Fruit fly (Drosophila melanogaster) whole organism, embryonic: ENCODE results near the gene Muc68E.

Experiments used
- CG10431 ChIP-seq: fragments of 200-800 bp; sonication (Bioruptor generic); optimal IDR thresholded peaks from 3 replicates; lab custom pipeline; 2018; ENCODE audit warnings: missing biosample characterization, mild to moderate bottlenecking, missing genetic modification characterization
- CG10462 ChIP-seq: fragments of 200-800 bp; sonication (Bioruptor generic); optimal IDR thresholded peaks from 2 replicates; lab custom pipeline; 2016; ENCODE audit warnings: missing biosample characterization, missing genetic modification characterization
- CG10543 ChIP-seq: fragments of 200-800 bp; sonication (Bioruptor generic); optimal IDR thresholded peaks from 3 replicates; lab custom pipeline; 2017; ENCODE audit warnings: missing biosample characterization, mild to moderate bottlenecking, missing genetic modification characterization, moderate library complexity
- CG12104 ChIP-seq: fragments of 200-800 bp; sonication (Bioruptor generic); optimal IDR thresholded peaks from 3 replicates; lab custom pipeline; 2016; ENCODE audit warnings: missing biosample characterization, missing genetic modification characterization
- CG18262 ChIP-seq: fragments of 200-800 bp; optimal IDR thresholded peaks from 3 replicates; lab custom pipeline; 2019; ENCODE audit warnings: missing biosample characterization, mild to moderate bottlenecking, missing genetic modification characterization, moderate library complexity
- CG18764 ChIP-seq: fragments of 200-800 bp; sonication (Bioruptor generic); optimal IDR thresholded peaks from 3 replicates; lab custom pipeline; 2016; ENCODE audit warnings: missing biosample characterization, missing genetic modification characterization
- CG31388 ChIP-seq: fragments of 200-800 bp; sonication (Bioruptor generic); optimal IDR thresholded peaks from 2 replicates; lab custom pipeline; 2016; ENCODE audit warnings: missing biosample characterization, missing genetic modification characterization
- CG31441 ChIP-seq: fragments of 200-800 bp; sonication (Bioruptor generic); IDR thresholded peaks from 2 replicates; pipeline ENCODE4 v1.3.6; 2022; ENCODE audit warnings: missing biosample characterization, missing genetic modification characterization
- CG34376 ChIP-seq: fragments of 200-800 bp; sonication (Bioruptor generic); optimal IDR thresholded peaks from 2 replicates; lab custom pipeline; 2018; ENCODE audit warnings: missing biosample characterization, mild to moderate bottlenecking, missing genetic modification characterization
- CG6813 ChIP-seq: fragments of 200-800 bp; sonication (Bioruptor generic); optimal IDR thresholded peaks from 2 replicates; lab custom pipeline; 2017; ENCODE audit warnings: missing biosample characterization, missing genetic modification characterization, mild to moderate bottlenecking, moderate library complexity, missing genetic modification reagents
- CG7372 ChIP-seq: fragments of 200-800 bp; sonication (Bioruptor generic); IDR thresholded peaks from 2 replicates; pipeline ENCODE4 v1.3.6; 2022; ENCODE audit warnings: missing biosample characterization, missing genetic modification characterization
- CG9215 ChIP-seq: fragments of 200-800 bp; sonication (Bioruptor generic); IDR thresholded peaks from 2 replicates; pipeline ENCODE4 v1.3.6; 2022; ENCODE audit warnings: missing biosample characterization, missing genetic modification characterization
- CG9876 ChIP-seq: fragments of 200-800 bp; sonication (Bioruptor generic); optimal IDR thresholded peaks from 2 replicates; lab custom pipeline; 2016; ENCODE audit warnings: missing biosample characterization, missing genetic modification characterization
- CG9932 ChIP-seq: fragments of 200-800 bp; sonication (Bioruptor generic); IDR thresholded peaks from 2 replicates; pipeline ENCODE4 v1.3.6; 2022; ENCODE audit warnings: missing biosample characterization, missing genetic modification characterization
- HLH54F ChIP-seq: fragments of 200-800 bp; sonication (Bioruptor generic); optimal IDR thresholded peaks from 3 replicates; lab custom pipeline; 2016; ENCODE audit warnings: missing biosample characterization, missing genetic modification characterization
- Hand ChIP-seq: fragments of 200-800 bp; sonication (Bioruptor generic); optimal IDR thresholded peaks from 2 replicates; lab custom pipeline; 2017; ENCODE audit warnings: mild to moderate bottlenecking, missing biosample characterization, missing genetic modification reagents, missing genetic modification characterization
- Hr39 ChIP-seq: fragments of >200 bp; optimal IDR thresholded peaks from 2 replicates; lab custom pipeline; 2017
- Lhr ChIP-seq: fragments of 200-800 bp; sonication (Bioruptor generic); optimal IDR thresholded peaks from 3 replicates; lab custom pipeline; 2017; ENCODE audit warnings: mild to moderate bottlenecking, missing biosample characterization, missing genetic modification reagents, missing genetic modification characterization
- Lim3 ChIP-seq: fragments of 200-800 bp; sonication (Bioruptor generic); IDR thresholded peaks from 2 replicates; pipeline ENCODE4 v1.3.6; 2022; ENCODE audit warnings: missing biosample characterization, missing genetic modification characterization
- Med ChIP-seq: fragments of 200-800 bp; sonication (Bioruptor generic); peaks from one replicate; lab custom pipeline; 2016; ENCODE audit warnings: missing biosample characterization, missing genetic modification characterization, mild to moderate bottlenecking, inconsistent platforms, moderate library complexity
- Pdp1 ChIP-seq, 2 experiments: fragments of 200-800 bp; sonication (Bioruptor generic); optimal IDR thresholded peaks; 3 replicates each; lab custom pipeline; 2016; ENCODE audit warnings: missing biosample characterization in 2 of 2, missing genetic modification characterization in 2 of 2, mild to moderate bottlenecking in 1 of 2, moderate library complexity in 1 of 2
- Spps ChIP-seq: fragments of 200-800 bp; sonication (Bioruptor generic); optimal IDR thresholded peaks from 2 replicates; lab custom pipeline; 2018; ENCODE audit warnings: missing biosample characterization, mild to moderate bottlenecking, missing genetic modification characterization
- TFAM ChIP-seq: fragments of 200-800 bp; sonication (Bioruptor generic); optimal IDR thresholded peaks from 2 replicates; lab custom pipeline; 2017; ENCODE audit warnings: missing biosample characterization, missing genetic modification characterization, inconsistent platforms
- Taf1 ChIP-seq: fragments of 200-800 bp; sonication (Bioruptor generic); IDR thresholded peaks from 2 replicates; pipeline ENCODE4 v1.3.6; 2022; ENCODE audit warnings: missing biosample characterization, missing genetic modification characterization
- ash1 ChIP-seq: fragments of 200-800 bp; sonication (Bioruptor generic); optimal IDR thresholded peaks from 2 replicates; lab custom pipeline; 2018; ENCODE audit warnings: missing biosample characterization, mild to moderate bottlenecking, missing genetic modification characterization
- btn ChIP-seq: fragments of 200-800 bp; sonication (Bioruptor generic); optimal IDR thresholded peaks from 2 replicates; lab custom pipeline; 2016; ENCODE audit warnings: missing biosample characterization, missing genetic modification characterization
- chinmo ChIP-seq: fragments of 200-800 bp; sonication (Bioruptor generic); IDR thresholded peaks from 4 replicates; pipeline ENCODE4 v1.3.6; 2022; ENCODE audit warnings: missing biosample characterization, missing genetic modification characterization; ENCODE audit not compliant: partially characterized antibody
- da ChIP-seq: fragments of 200-800 bp; sonication (Bioruptor generic); optimal IDR thresholded peaks from 2 replicates; lab custom pipeline; 2016; ENCODE audit warnings: missing biosample characterization, missing genetic modification characterization
- dpn ChIP-seq, 2 experiments: fragments of 200-800 bp; sonication (Bioruptor generic); optimal IDR thresholded peaks; 3 replicates each; lab custom pipeline; 2016; ENCODE audit warnings: missing biosample characterization in 2 of 2, missing genetic modification characterization in 2 of 2
- dysf ChIP-seq: fragments of 200-800 bp; sonication (Bioruptor generic); IDR thresholded peaks from 3 replicates; pipeline ENCODE4 v1.3.6; 2022; ENCODE audit warnings: missing biosample characterization, missing genetic modification characterization
- exex ChIP-seq: fragments of 200-800 bp; sonication (Bioruptor generic); optimal IDR thresholded peaks from 4 replicates; lab custom pipeline; 2018; ENCODE audit warnings: missing biosample characterization, mild to moderate bottlenecking, missing genetic modification characterization, moderate library complexity
- fru ChIP-seq: fragments of >200 bp; optimal IDR thresholded peaks from 2 replicates; lab custom pipeline; 2017
- maf-S ChIP-seq: fragments of 200-800 bp; sonication (Bioruptor generic); optimal IDR thresholded peaks from 2 replicates; lab custom pipeline; 2016; ENCODE audit warnings: missing biosample characterization, missing genetic modification characterization
- odd ChIP-seq: fragments of 200-800 bp; sonication (Bioruptor generic); optimal IDR thresholded peaks from 2 replicates; lab custom pipeline; 2017; ENCODE audit warnings: missing biosample characterization, mild to moderate bottlenecking, missing genetic modification characterization
- pros ChIP-seq: fragments of 200-800 bp; sonication (Bioruptor generic); optimal IDR thresholded peaks from 3 replicates; lab custom pipeline; 2019; ENCODE audit warnings: missing biosample characterization, mild to moderate bottlenecking, missing genetic modification characterization, moderate library complexity
- repo ChIP-seq: fragments of 200-800 bp; sonication (Bioruptor generic); optimal IDR thresholded peaks from 2 replicates; lab custom pipeline; 2016; ENCODE audit warnings: missing biosample characterization, missing genetic modification characterization
- sd ChIP-seq: fragments of 200-800 bp; sonication (Bioruptor generic); optimal IDR thresholded peaks from 3 replicates; lab custom pipeline; 2018; ENCODE audit warnings: missing biosample characterization, mild to moderate bottlenecking, missing genetic modification characterization, moderate library complexity
- sens ChIP-seq: fragments of 200-800 bp; sonication (Bioruptor generic); peaks from one replicate; lab custom pipeline; 2016; ENCODE audit warnings: missing biosample characterization, missing genetic modification characterization
- sug ChIP-seq: fragments of 200-800 bp; optimal IDR thresholded peaks from 2 replicates; lab custom pipeline; 2019; ENCODE audit warnings: missing biosample characterization, mild to moderate bottlenecking, missing genetic modification characterization, moderate library complexity
- tna ChIP-seq: fragments of 200-800 bp; sonication (Bioruptor generic); IDR thresholded peaks from 2 replicates; pipeline ENCODE4 v1.3.6; 2022; ENCODE audit warnings: missing biosample characterization, missing genetic modification characterization; ENCODE audit not compliant: partially characterized antibody

The Muc68E gene

dm6 chr3L:11966104-11966503 is 6.7 kb downstream of the Muc68E start, which contains the start of gene prc:
Gene prc (minus strand): TSS chr3L:11966131.
- TF ChIP-seq CG34376 (peak; percentile 62), repo (GFP tag; lab: Kevin White, UChicago) (no peak), sens (GFP tag; lab: Kevin White, UChicago) (peak; percentile 21), Lim3 (no peak), CG9876 (GFP tag; lab: Kevin White, UChicago) (no peak), Pdp1 (GFP tag; optimal IDR thresholded peaks at IDR 0.05; lab: Kevin White, UChicago) (peak in 1 of 2 experiments; percentile 49), Lhr (no peak), sug (tag; lab: Kevin White, UChicago) (peak; percentile 22), dysf (GFP tag; lab: Robert Waterston, UW) (0 out of 3 replicates have a peak, but pooled peaks have one; percentile 25), dpn (GFP tag; optimal IDR thresholded peaks at IDR 0.05; lab: Kevin White, UChicago) (no peak), CG10543 (GFP tag; lab: Kevin White, UChicago) (peak; percentile 53), Hr39 (lab: Kevin White, UChicago) (no peak), CG10462 (GFP tag; lab: Kevin White, UChicago) (no peak), CG18764 (GFP tag; lab: Kevin White, UChicago) (no peak), CG9215 (no peak)

- TF ChIP-seq pros (GFP tag; lab: Kevin White, UChicago) (no peak), CG18262 (tag; lab: Kevin White, UChicago) (no peak), Med (GFP tag; lab: Kevin White, UChicago) (no peak), CG12104 (no peak), Hand (GFP tag; lab: Kevin White, UChicago) (no peak), CG31441 (no peak), tna (GFP tag; lab: Robert Waterston, UW) (no peak), chinmo (GFP tag; lab: Robert Waterston, UW) (no peak), CG6813 (no peak), da (no peak), odd (GFP tag; lab: Kevin White, UChicago) (no peak), TFAM (GFP tag; lab: Kevin White, UChicago) (no peak), CG9932 (no peak), sd (tag; lab: Kevin White, UChicago) (no peak), HLH54F (GFP tag; lab: Kevin White, UChicago) (no peak), btn (GFP tag; lab: Kevin White, UChicago) (no peak), ash1 (GFP tag; lab: Kevin White, UChicago) (no peak), maf-S (GFP tag; lab: Kevin White, UChicago) (no peak), CG31388 (no peak), CG7372 (no peak)
- TF ChIP-seq, all 482 proteins: peak for 0
These were observed 15.0 kb downstream of the Muc68E start, which contains the start of the genes CG11570 and CG43294 for dm6 chr3L:11957669-11958333. Gene CG11570 (minus strand): TSS chr3L:11957769. Gene CG43294 (plus strand): TSS chr3L:11958283.

dm6 chr3L:11953783-11954182 is 19.0 kb downstream of the Muc68E start, which contains the start of gene CG7248:
Gene CG7248 (plus strand): TSS chr3L:11954083.
- no peak for TF ChIP-seq Spps (tag; lab: Kevin White, UChicago)
- TF ChIP-seq CG10431 (GFP tag; lab: Kevin White, UChicago) = no peak
- no peak for TF ChIP-seq Taf1 (GFP tag; lab: Robert Waterston, UW)
- TF ChIP-seq CG9215 = no peak
- TF ChIP-seq exex = peak; percentile 70
- no peak for TF ChIP-seq fru (lab: Kevin White, UChicago)
